Worm (Caenorhabditis elegans) whole organism, mixed stage, embryonic: Measurements from ENCODE around the gene clc-27.

Experiments
- ces-1 ChIP-seq: fragments of 150-350 bp; optimal IDR thresholded peaks from 2 replicates; lab custom pipeline; 2014; ENCODE audit warnings: missing biosample characterization, missing genetic modification reagents, missing genetic modification characterization
- lsy-2 ChIP-seq: fragments of 150-350 bp; optimal IDR thresholded peaks from 2 replicates; lab custom pipeline; 2014; ENCODE audit warnings: missing biosample characterization, missing genetic modification characterization
- mab-5 ChIP-seq: fragments of 150-350 bp; optimal IDR thresholded peaks from 2 replicates; lab custom pipeline; 2014; ENCODE audit warnings: missing biosample characterization, missing genetic modification characterization

DNA sequence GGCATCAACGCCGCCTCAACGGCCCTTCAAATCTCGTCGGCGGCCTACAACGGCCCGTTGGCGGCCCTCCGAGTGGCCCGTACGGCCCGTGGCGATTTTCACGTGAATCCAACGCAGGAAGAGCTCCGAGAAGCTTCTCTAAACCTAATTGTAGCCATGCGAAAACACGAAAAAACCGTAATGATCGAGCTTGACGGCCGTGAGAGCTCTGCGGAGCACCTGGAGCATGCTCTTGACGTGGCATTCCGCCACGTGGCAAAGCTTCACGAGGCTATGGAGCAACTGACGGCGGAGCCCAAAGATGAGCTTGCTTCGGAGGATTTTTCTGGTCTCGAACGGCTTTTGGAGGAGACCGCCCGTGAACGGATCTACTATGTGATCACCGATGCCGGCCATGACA is 31.9 kb downstream of the clc-27 start:
- TF ChIP-seq ces-1 (no peak), mab-5 (tag; lab: Kevin White, UChicago) (no peak), lsy-2 (no peak)
